Worm (Caenorhabditis elegans) whole organism, L4/young adult: Measurements from ENCODE around the gene clec-166.

ENCODE experiments used
- W03F9.2 ChIP-seq: fragments of 150-350 bp; optimal IDR thresholded peaks from 2 replicates; lab custom pipeline; 2014; ENCODE audit warnings: missing biosample characterization, missing genetic modification characterization
- dao-5 ChIP-seq: sonication (generic microtip); optimal IDR thresholded peaks from 2 replicates; lab custom pipeline; 2016; ENCODE audit warnings: missing genotype, missing genetic modification characterization, moderate library complexity, missing compliant biosample characterization

DNA sequence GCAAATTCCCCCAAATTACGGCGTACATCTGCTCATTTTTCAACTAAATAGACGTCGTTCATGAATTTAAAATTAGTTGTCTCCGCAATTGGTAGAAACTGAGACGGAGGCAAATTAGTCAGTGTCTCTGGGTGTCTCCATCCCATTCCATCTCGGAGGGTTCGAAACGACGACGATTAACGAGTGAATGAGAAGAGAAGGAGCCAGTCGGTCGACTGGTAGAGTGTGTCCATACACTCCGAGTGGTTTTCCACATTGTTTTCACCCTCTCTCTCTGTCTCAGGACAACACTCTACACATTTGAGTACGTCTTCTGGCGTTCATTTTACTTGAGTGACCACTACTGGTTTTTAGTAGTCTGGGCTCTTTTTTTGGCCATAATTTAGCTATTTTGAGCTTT, 27.8 kb upstream of the clec-166 start:
- TF ChIP-seq W03F9.2 (tag; lab: Kevin White, UChicago) (no peak), dao-5 (no peak)
